Fruit fly (Drosophila melanogaster) whole organism, pupa: ENCODE results near the gene Ns1.

Source experiments
- CG13204 ChIP-seq: fragments of 200-800 bp; sonication (Bioruptor generic); optimal IDR thresholded peaks from 2 replicates; lab custom pipeline; 2018; ENCODE audit warnings: missing biosample characterization, mild to moderate bottlenecking, missing genetic modification characterization, moderate library complexity
- CG14655 ChIP-seq: fragments of 200-800 bp; sonication (Bioruptor generic); optimal IDR thresholded peaks from 3 replicates; lab custom pipeline; 2017; ENCODE audit warnings: mild to moderate bottlenecking, missing biosample characterization, missing genetic modification reagents, missing genetic modification characterization
- CG17806 ChIP-seq: fragments of 200-800 bp; sonication (Bioruptor generic); optimal IDR thresholded peaks from 2 replicates; lab custom pipeline; 2018; ENCODE audit warnings: missing biosample characterization, mild to moderate bottlenecking, missing genetic modification characterization, moderate library complexity
- CG32121 ChIP-seq: fragments of 200-800 bp; sonication (Bioruptor generic); IDR thresholded peaks from 2 replicates; pipeline ENCODE4 v1.3.6; 2022; ENCODE audit warnings: missing biosample characterization, missing genetic modification characterization
- CG34367 ChIP-seq: fragments of 200-800 bp; sonication (Bioruptor generic); optimal IDR thresholded peaks from 2 replicates; lab custom pipeline; 2018; ENCODE audit warnings: missing biosample characterization, mild to moderate bottlenecking, missing genetic modification characterization
- D1 ChIP-seq: fragments of 200-800 bp; sonication (Bioruptor generic); optimal IDR thresholded peaks from 2 replicates; lab custom pipeline; 2018; ENCODE audit warnings: missing biosample characterization, mild to moderate bottlenecking, missing genetic modification characterization, moderate library complexity
- EcR ChIP-seq: fragments of 200-800 bp; sonication (Bioruptor generic); optimal IDR thresholded peaks from 3 replicates; lab custom pipeline; 2019; ENCODE audit warnings: missing biosample characterization, missing genetic modification characterization, mild to moderate bottlenecking, moderate library complexity, missing genetic modification reagents
- Ets98B ChIP-seq: fragments of 200-800 bp; sonication (Bioruptor generic); IDR thresholded peaks from 2 replicates; pipeline ENCODE4 v1.3.6; 2022; ENCODE audit warnings: missing biosample characterization, missing genetic modification characterization
- fd96Ca ChIP-seq: fragments of 200-800 bp; sonication (Bioruptor generic); IDR thresholded peaks from 3 replicates; pipeline ENCODE4 v1.3.6; 2022; ENCODE audit warnings: missing biosample characterization, missing genetic modification characterization
- gl ChIP-seq: fragments of 200-800 bp; sonication (Bioruptor generic); optimal IDR thresholded peaks from 2 replicates; lab custom pipeline; 2018; ENCODE audit warnings: missing biosample characterization, mild to moderate bottlenecking, missing genetic modification characterization
- rn ChIP-seq: fragments of 200-800 bp; sonication (Bioruptor generic); IDR thresholded peaks from 2 replicates; pipeline ENCODE4 v1.3.6; 2022; ENCODE audit warnings: missing biosample characterization, missing genetic modification characterization

DNA sequence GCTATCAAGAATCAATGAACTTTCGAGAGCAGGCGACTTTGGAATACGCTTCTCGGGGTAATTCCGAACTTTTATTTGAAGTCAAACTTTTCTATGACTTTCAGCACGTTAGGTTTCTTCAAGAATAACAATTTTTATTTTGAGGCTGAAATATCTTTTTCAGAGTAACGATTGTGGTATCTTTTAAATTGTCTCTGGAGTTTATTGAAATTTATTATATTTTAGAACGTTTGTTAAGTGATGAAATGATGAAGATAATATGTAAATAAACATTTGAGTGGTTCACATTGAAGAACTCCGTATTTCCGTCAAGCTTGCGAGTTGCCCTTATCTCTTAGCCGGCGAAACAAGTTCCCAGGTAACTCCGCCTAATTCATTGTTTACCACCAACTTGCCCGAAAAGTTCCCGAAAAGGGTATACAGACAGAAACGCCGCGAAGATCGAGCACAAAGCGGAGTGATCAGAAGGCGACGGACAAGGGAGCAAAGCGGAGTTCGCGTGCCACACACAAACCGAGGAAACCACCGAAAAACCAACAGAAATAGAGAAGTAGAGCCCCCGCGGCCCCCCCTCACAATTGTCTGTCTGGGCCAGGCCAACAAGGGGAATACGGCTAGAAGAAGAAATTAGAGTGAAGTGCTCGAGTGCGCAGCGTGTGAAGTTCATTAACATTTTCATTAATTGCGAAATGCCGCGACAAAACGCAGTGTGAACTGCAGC lies 45.3 kb upstream of the Ns1 start:
- TF ChIP-seq EcR (GFP tag; lab: Kevin White, UChicago) (peak; percentile 80), gl (tag; lab: Kevin White, UChicago) (no peak), fd96Ca (GFP tag; lab: Robert Waterston, UW) (0 out of 3 replicates have a peak, but pooled peaks have one; percentile 47), CG14655 (GFP tag; lab: Kevin White, UChicago) (peak; percentile 60), rn (no peak), Ets98B (GFP tag; lab: Robert Waterston, UW) (no peak), D1 (tag; lab: Kevin White, UChicago) (no peak), CG17806 (tag; lab: Kevin White, UChicago) (peak; percentile 7), CG13204 (GFP tag; lab: Kevin White, UChicago) (peak; percentile 6), CG32121 (GFP tag; lab: Robert Waterston, UW) (no peak), CG34367 (peak; percentile 52)
